Worm (Caenorhabditis elegans) whole organism, L2 larva: ENCODE data around the gene Y48B6A.13.

Experiments used
- ceh-16 ChIP-seq: fragments of 150-350 bp; optimal IDR thresholded peaks from 2 replicates; lab custom pipeline; 2014; ENCODE audit warnings: missing biosample characterization, missing genetic modification characterization
- lin-39 ChIP-seq: fragments of 150-350 bp; optimal IDR thresholded peaks from 2 replicates; lab custom pipeline; 2014; ENCODE audit warnings: missing biosample characterization, missing genetic modification reagents, missing genetic modification characterization
- mdl-1 ChIP-seq, 2 experiments: fragments of 150-350 bp in 1 of 2; sonication (generic microtip) in 1 of 2; optimal IDR thresholded peaks; 2 replicates each; lab custom pipeline; 2017; ENCODE audit warnings: missing biosample characterization in 2 of 2, missing genetic modification characterization in 2 of 2
- nhr-6 ChIP-seq: fragments of 150-350 bp; optimal IDR thresholded peaks from 2 replicates; lab custom pipeline; 2014; ENCODE audit warnings: missing biosample characterization, missing genetic modification characterization
- snpc-4 ChIP-seq: fragments of 150-350 bp; optimal IDR thresholded peaks from 2 replicates; lab custom pipeline; 2014; ENCODE audit warnings: missing biosample characterization, missing genetic modification characterization
- unc-55 ChIP-seq: fragments of 150-350 bp; sonication (generic microtip); optimal IDR thresholded peaks from 3 replicates; lab custom pipeline; 2014; ENCODE audit warnings: missing biosample characterization, missing genetic modification reagents, missing genetic modification characterization
- unc-62 ChIP-seq: fragments of 150-350 bp; optimal IDR thresholded peaks from 2 replicates; lab custom pipeline; 2014; ENCODE audit warnings: missing biosample characterization, missing genetic modification reagents, missing genetic modification characterization

DNA sequence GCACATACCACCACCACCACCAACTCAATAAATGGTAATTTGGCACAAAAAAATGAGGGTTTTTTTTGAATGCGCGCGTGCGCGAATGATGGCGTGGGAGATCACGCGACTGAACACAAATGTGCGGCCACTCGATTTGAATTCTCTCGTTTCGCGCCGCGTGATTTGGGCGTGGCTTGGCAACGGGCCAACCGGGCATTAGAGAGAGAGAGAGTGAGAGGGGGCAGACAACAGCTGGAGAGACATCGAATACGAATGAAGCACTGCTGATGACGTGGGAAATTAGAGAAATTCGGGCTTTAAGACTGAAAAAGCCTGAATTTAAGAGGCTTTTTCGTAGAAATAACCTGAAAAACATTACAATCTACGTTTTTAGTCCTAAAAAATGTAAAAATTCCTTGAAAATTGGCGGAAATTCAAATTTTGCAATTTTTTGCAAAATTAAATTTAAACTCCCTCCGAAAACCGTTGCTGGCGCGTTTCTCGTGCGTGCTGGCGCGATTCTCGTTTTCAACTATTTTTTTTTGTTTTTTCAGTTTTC, 25.4 kb upstream of the Y48B6A.13 start:
- peak; percentile 35 for TF ChIP-seq snpc-4 (tag; lab: Kevin White, UChicago)
- TF ChIP-seq unc-62, result no peak
- TF ChIP-seq lin-39, result no peak
- peak; percentile 69 for TF ChIP-seq unc-55 (GFP tag; lab: Kevin White, UChicago)
- peak; percentile 51 to 81 for TF ChIP-seq mdl-1 (tag; optimal IDR thresholded peaks at IDR 0.05; lab: Kevin White, UChicago)
- TF ChIP-seq nhr-6 (tag; lab: Kevin White, UChicago), result peak; percentile 85
- peak; percentile 42 for TF ChIP-seq ceh-16 (tag; lab: Kevin White, UChicago)
